Fruit fly (Drosophila melanogaster): ENCODE data around the gene Gba1a.
A peak's percentile ranks its signal among the peaks of the same experiment; 100 is the strongest.

Gene Gba1a

dm6 chr3R:23734573-23735404, 34.4 kb downstream of the Gba1a start (continued):
- TF ChIP-seq Meics (GFP tag; optimal IDR thresholded peaks at IDR 0.05) (no peak), CG14667 (GFP tag; IDR thresholded peaks at IDR 0.05) (no peak), Hsf (GFP tag; optimal IDR thresholded peaks at IDR 0.05) (peak; percentile 24), CG4854 (GFP tag; optimal IDR thresholded peaks at IDR 0.05) (no peak), seq (GFP tag; IDR thresholded peaks at IDR 0.05) (no peak), Sox102F (GFP tag; optimal IDR thresholded peaks at IDR 0.05) (peak; percentile 48), CG7839 (tag; optimal IDR thresholded peaks at IDR 0.05) (peak; percentile 14), Bgb (GFP tag; IDR thresholded peaks at IDR 0.05; ENCODE audit: partially characterized antibody) (no peak), tin (GFP tag; optimal IDR thresholded peaks at IDR 0.05) (no peak), chinmo (GFP tag; IDR thresholded peaks at IDR 0.05; ENCODE audit: partially characterized antibody) (0 out of 4 replicates have a peak, but pooled peaks have one; percentile 54), Kr (GFP tag; optimal IDR thresholded peaks at IDR 0.05) (no peak), ci (GFP tag; IDR thresholded peaks at IDR 0.05) (peak; percentile 40; the same call in 1 of the 3 replicates), Oli (tag; optimal IDR thresholded peaks at IDR 0.05) (peak; percentile 27), ap (GFP tag; IDR thresholded peaks at IDR 0.05) (no peak), run (tag; optimal IDR thresholded peaks at IDR 0.05) (no peak), Pdp1 (GFP tag; optimal IDR thresholded peaks at IDR 0.05) (peak in 1 of 2 experiments; percentile 11), Hr51 (GFP tag; optimal IDR thresholded peaks at IDR 0.05) (peak in 1 of 2 experiments; percentile 48), CG30403 (GFP tag; optimal IDR thresholded peaks at IDR 0.05) (peak; percentile 15), zfh1 (GFP tag; IDR thresholded peaks at IDR 0.05) (peak; percentile 39; the same call in 1 of the 3 replicates), lilli (GFP tag; optimal IDR thresholded peaks at IDR 0.05) (no peak), CG16815 (GFP tag; optimal IDR thresholded peaks at IDR 0.05) (no peak), CG6254 (GFP tag; optimal IDR thresholded peaks at IDR 0.05) (peak; percentile 23)

- no peak for TF ChIP-seq CG18011 (GFP tag; optimal IDR thresholded peaks at IDR 0.05)
- TF ChIP-seq CG9932 (GFP tag; IDR thresholded peaks at IDR 0.05): no peak
- peak; percentile 46 for TF ChIP-seq Med (GFP tag)
- peak; percentile 36; the same call in 1 of the 3 replicates for TF ChIP-seq Opbp (GFP tag; IDR thresholded peaks at IDR 0.05; ENCODE audit: partially characterized antibody)
- TF ChIP-seq E2f2 (GFP tag; IDR thresholded peaks at IDR 0.05): no peak
- TF ChIP-seq gcm2 (GFP tag; optimal IDR thresholded peaks at IDR 0.05): no peak
- 0 out of 3 replicates have a peak, but pooled peaks have one; percentile 27 for TF ChIP-seq CG6175 (GFP tag; IDR thresholded peaks at IDR 0.05)
- no peak for TF ChIP-seq CG7928 (GFP tag; optimal IDR thresholded peaks at IDR 0.05)
- TF ChIP-seq sima (GFP tag; optimal IDR thresholded peaks at IDR 0.05): no peak
- no peak for TF ChIP-seq bab2 (GFP tag; optimal IDR thresholded peaks at IDR 0.05)
- peak; percentile 4 for TF ChIP-seq cwo (GFP tag; optimal IDR thresholded peaks at IDR 0.05)
- peak; percentile 18 for TF ChIP-seq ewg (GFP tag; optimal IDR thresholded peaks at IDR 0.05)
- TF ChIP-seq CG6791 (GFP tag; IDR thresholded peaks at IDR 0.05; ENCODE audit: partially characterized antibody): 0 out of 3 replicates have a peak, but pooled peaks have one; percentile 21
- peak; percentile 21 for TF ChIP-seq Tbp (GFP tag; optimal IDR thresholded peaks at IDR 0.05)
- TF ChIP-seq CG2202 (tag; optimal IDR thresholded peaks at IDR 0.05): no peak
- TF ChIP-seq Atf6 (GFP tag; IDR thresholded peaks at IDR 0.05): no peak
- no peak for TF ChIP-seq CHES-1-like (GFP tag; optimal IDR thresholded peaks at IDR 0.05)
- TF ChIP-seq btn (GFP tag; optimal IDR thresholded peaks at IDR 0.05): no peak
- TF ChIP-seq CG8359 (GFP tag; optimal IDR thresholded peaks at IDR 0.05; ENCODE audit: borderline replicate concordance): peak; percentile 100
- TF ChIP-seq CG33557 (GFP tag; optimal IDR thresholded peaks at IDR 0.05): no peak
- 0 out of 3 replicates have a peak, but pooled peaks have one; percentile 20 for TF ChIP-seq HLH4C (GFP tag; IDR thresholded peaks at IDR 0.05; ENCODE audit: partially characterized antibody)
- TF ChIP-seq CG42726 (GFP tag; IDR thresholded peaks at IDR 0.05; ENCODE audit: partially characterized antibody): peak; percentile 33; the same call in 1 of the 2 replicates
- 0 out of 3 replicates have a peak, but pooled peaks have one; percentile 10 for TF ChIP-seq ci (GFP tag; IDR thresholded peaks at IDR 0.05)
- TF ChIP-seq CG15479 (GFP tag; optimal IDR thresholded peaks at IDR 0.05): peak; percentile 46
Observed at dm6 chr3R:23735648-23736047, 35.2 kb downstream of the Gba1a start.
